Worm (Caenorhabditis elegans) whole organism, L2 larva: ENCODE results near the gene flh-1.
"Not testable (repeated sequence)": the region's sequence is repeated elsewhere in the genome, so short reads cannot be mapped to it uniquely, and the experiment has no call there.

Source experiments
- F13H6.1 ChIP-seq: sonication (generic microtip); optimal IDR thresholded peaks from 2 replicates; lab custom pipeline; 2016; ENCODE audit warnings: missing genetic modification characterization, missing compliant biosample characterization
- alr-1 ChIP-seq: fragments of 150-350 bp; optimal IDR thresholded peaks from 2 replicates; lab custom pipeline; 2014; ENCODE audit warnings: missing biosample characterization, missing genetic modification characterization
- ama-1 ChIP-seq: fragments of 150-350 bp; optimal IDR thresholded peaks from 2 replicates; lab custom pipeline; 2018; ENCODE audit warnings: inconsistent platforms
- ceh-16 ChIP-seq: fragments of 150-350 bp; optimal IDR thresholded peaks from 2 replicates; lab custom pipeline; 2014; ENCODE audit warnings: missing biosample characterization, missing genetic modification characterization
- egl-27 ChIP-seq: sonication (generic microtip); optimal IDR thresholded peaks from 3 replicates; lab custom pipeline; 2017; ENCODE audit warnings: missing biosample characterization, missing genetic modification reagents, missing genetic modification characterization
- lin-13 ChIP-seq: fragments of 150-350 bp; optimal IDR thresholded peaks from 2 replicates; lab custom pipeline; 2014; ENCODE audit warnings: missing biosample characterization, missing genetic modification reagents, missing genetic modification characterization
- lin-39 ChIP-seq: fragments of 150-350 bp; optimal IDR thresholded peaks from 2 replicates; lab custom pipeline; 2014; ENCODE audit warnings: missing biosample characterization, missing genetic modification reagents, missing genetic modification characterization
- nhr-11 ChIP-seq: fragments of 150-350 bp; optimal IDR thresholded peaks from 2 replicates; lab custom pipeline; 2014; ENCODE audit warnings: missing biosample characterization, missing genetic modification characterization
- nhr-12 ChIP-seq: fragments of 150-350 bp; optimal IDR thresholded peaks from 2 replicates; lab custom pipeline; 2014; ENCODE audit warnings: missing biosample characterization, missing genetic modification characterization
- skn-1 ChIP-seq: sonication (generic microtip); optimal IDR thresholded peaks from 2 replicates; lab custom pipeline; 2017; ENCODE audit warnings: missing biosample characterization, missing genetic modification characterization
- unc-55 ChIP-seq: fragments of 150-350 bp; sonication (generic microtip); optimal IDR thresholded peaks from 3 replicates; lab custom pipeline; 2014; ENCODE audit warnings: missing biosample characterization, missing genetic modification reagents, missing genetic modification characterization
- unc-62 ChIP-seq: fragments of 150-350 bp; optimal IDR thresholded peaks from 2 replicates; lab custom pipeline; 2014; ENCODE audit warnings: missing biosample characterization, missing genetic modification reagents, missing genetic modification characterization
- zag-1 ChIP-seq: fragments of 150-350 bp; optimal IDR thresholded peaks from 2 replicates; lab custom pipeline; 2014; ENCODE audit warnings: missing biosample characterization, missing genetic modification characterization
- ztf-11 ChIP-seq: sonication (generic microtip); optimal IDR thresholded peaks from 2 replicates; lab custom pipeline; 2017; ENCODE audit warnings: missing biosample characterization, missing genetic modification characterization

DNA sequence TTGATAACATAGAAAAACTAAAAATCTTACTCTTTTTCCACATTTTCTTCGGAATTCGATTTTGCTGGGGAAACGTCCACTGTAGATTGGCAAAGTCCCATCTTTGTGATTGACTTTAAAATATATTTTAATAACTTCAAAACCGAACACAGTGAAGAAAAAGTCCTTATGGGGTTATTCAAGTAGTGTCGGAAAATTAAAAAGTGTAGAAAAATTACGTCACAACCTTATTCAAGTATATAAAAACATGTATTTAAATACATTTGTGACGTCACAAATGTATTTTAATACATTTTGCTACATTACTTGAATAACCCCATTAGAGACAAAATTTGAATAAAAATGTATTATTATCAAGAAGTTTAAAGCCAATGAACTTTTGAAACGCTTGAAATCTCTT, 48.8 kb upstream of the flh-1 start, which contains the start of gene F49C12.7:
- not testable (repeated sequence) for TF ChIP-seq lin-13; zag-1 (tag; lab: Kevin White, UChicago); F13H6.1; nhr-12 (tag; lab: Kevin White, UChicago); unc-55 (GFP tag; lab: Kevin White, UChicago); skn-1 (tag; lab: Kevin White, UChicago); ama-1 (lab: Kevin White, UChicago); ztf-11 (tag; lab: Kevin White, UChicago); alr-1 (tag; lab: Kevin White, UChicago); unc-62; nhr-11 (tag; lab: Kevin White, UChicago); ceh-16; egl-27; lin-39 (tag; lab: Kevin White, UChicago)
